Fruit fly (Drosophila melanogaster) whole organism, pupa: ENCODE measurements around the gene AcCoAS.

Experiments
- CG14655 ChIP-seq: fragments of 200-800 bp; sonication (Bioruptor generic); optimal IDR thresholded peaks from 3 replicates; lab custom pipeline; 2017; ENCODE audit warnings: mild to moderate bottlenecking, missing biosample characterization, missing genetic modification reagents, missing genetic modification characterization
- CG32121 ChIP-seq: fragments of 200-800 bp; sonication (Bioruptor generic); IDR thresholded peaks from 2 replicates; pipeline ENCODE4 v1.3.6; 2022; ENCODE audit warnings: missing biosample characterization, missing genetic modification characterization
- CG8301 ChIP-seq: fragments of 200-800 bp; sonication (Bioruptor generic); optimal IDR thresholded peaks from 2 replicates; lab custom pipeline; 2018; ENCODE audit warnings: missing biosample characterization, mild to moderate bottlenecking, missing genetic modification characterization
- CG9948 ChIP-seq: fragments of 200-800 bp; sonication (Bioruptor generic); optimal IDR thresholded peaks from 2 replicates; lab custom pipeline; 2018; ENCODE audit warnings: missing biosample characterization, mild to moderate bottlenecking, missing genetic modification characterization, moderate library complexity
- D1 ChIP-seq: fragments of 200-800 bp; sonication (Bioruptor generic); optimal IDR thresholded peaks from 2 replicates; lab custom pipeline; 2018; ENCODE audit warnings: missing biosample characterization, mild to moderate bottlenecking, missing genetic modification characterization, moderate library complexity
- EcR ChIP-seq: fragments of 200-800 bp; sonication (Bioruptor generic); optimal IDR thresholded peaks from 3 replicates; lab custom pipeline; 2019; ENCODE audit warnings: missing biosample characterization, missing genetic modification characterization, mild to moderate bottlenecking, moderate library complexity, missing genetic modification reagents
- Pif1A ChIP-seq: fragments of 200-800 bp; sonication (Bioruptor generic); optimal IDR thresholded peaks from 3 replicates; lab custom pipeline; 2016; ENCODE audit warnings: missing biosample characterization, missing genetic modification characterization
- Snoo ChIP-seq: fragments of 200-800 bp; sonication (Bioruptor generic); optimal IDR thresholded peaks from 3 replicates; lab custom pipeline; 2017; ENCODE audit warnings: missing biosample characterization, mild to moderate bottlenecking, missing genetic modification characterization, inconsistent platforms
- gl ChIP-seq: fragments of 200-800 bp; sonication (Bioruptor generic); optimal IDR thresholded peaks from 2 replicates; lab custom pipeline; 2018; ENCODE audit warnings: missing biosample characterization, mild to moderate bottlenecking, missing genetic modification characterization
- rn ChIP-seq: fragments of 200-800 bp; sonication (Bioruptor generic); IDR thresholded peaks from 2 replicates; pipeline ENCODE4 v1.3.6; 2022; ENCODE audit warnings: missing biosample characterization, missing genetic modification characterization

DNA sequence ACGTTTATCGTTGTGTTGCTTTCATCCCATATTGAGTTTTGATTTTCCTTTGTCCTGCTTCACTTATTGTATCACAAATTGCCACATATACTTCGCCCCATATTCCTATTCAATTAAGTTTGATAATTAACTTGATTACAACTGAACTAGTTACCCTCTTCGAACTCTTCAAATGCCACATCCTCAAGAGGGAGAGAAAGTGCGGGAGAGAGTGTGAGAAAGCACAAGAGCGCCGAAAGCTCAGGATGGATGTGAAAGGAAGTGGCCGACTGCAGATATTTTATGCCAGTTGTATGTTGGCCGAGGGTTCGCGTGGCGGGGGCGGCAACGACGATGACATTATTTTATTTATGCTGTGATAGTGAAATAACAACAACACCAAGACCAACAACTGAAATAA lies 38.4 kb upstream of the AcCoAS start, which contains the start of gene Rab26:
- TF ChIP-seq D1 (tag; lab: Kevin White, UChicago) (no peak), rn (GFP tag; lab: Robert Waterston, UW) (no peak), Snoo (tag; lab: Kevin White, UChicago) (no peak), gl (tag; lab: Kevin White, UChicago) (no peak), CG14655 (no peak), Pif1A (GFP tag; lab: Kevin White, UChicago) (no peak), CG8301 (tag; lab: Kevin White, UChicago) (no peak), CG9948 (no peak), CG32121 (GFP tag; lab: Robert Waterston, UW) (no peak), EcR (no peak)
